Worm (Caenorhabditis elegans): ENCODE data around the gene srx-128.
A peak's percentile ranks its signal among the peaks of the same experiment; 100 is the strongest.

Gene srx-128

ce11 chrV:13789362-13789761 is 47.9 kb upstream of the srx-128 start (continued):
- TF ChIP-seq ztf-11 (tag; optimal IDR thresholded peaks at IDR 0.05) (no peak), ceh-44 (GFP tag; IDR thresholded peaks at IDR 0.05) (no peak), hmg-1.1 (GFP tag; IDR thresholded peaks at IDR 0.05) (peak; percentile 83), lim-7 (GFP tag; IDR thresholded peaks at IDR 0.05) (no peak), T20F7.1 (GFP tag; optimal IDR thresholded peaks at IDR 0.05) (peak; percentile 80), mxl-3 (GFP tag; optimal IDR thresholded peaks at IDR 0.05) (peak; percentile 63), dpl-1 (GFP tag; optimal IDR thresholded peaks at IDR 0.05) (peak; percentile 39), lin-15B (tag; optimal IDR thresholded peaks at IDR 0.05) (peak; percentile 30), dmd-9 (GFP tag; IDR thresholded peaks at IDR 0.05) (0 out of 2 replicates have a peak, but pooled peaks have one; percentile 50), ceh-82 (tag; optimal IDR thresholded peaks at IDR 0.05) (no peak), nhr-6 (tag; optimal IDR thresholded peaks at IDR 0.05) (peak; percentile 99), pqm-1 (tag; optimal IDR thresholded peaks at IDR 0.05) (no peak), nhr-237 (tag; optimal IDR thresholded peaks at IDR 0.05) (no peak), F44E2.7 (GFP tag; IDR thresholded peaks at IDR 0.05) (no peak), ctbp-1 (GFP tag; IDR thresholded peaks at IDR 0.05) (peak; percentile 30; the same call in 1 of the 2 replicates), daf-19 (GFP tag; conservative IDR thresholded peaks at IDR 0.05) (no peak), hlh-30 (tag; optimal IDR thresholded peaks at IDR 0.05; ENCODE audit: insufficient read depth) (peak; percentile 86), nhr-28 (tag; optimal IDR thresholded peaks at IDR 0.05) (peak; percentile 89), nhr-102 (tag; optimal IDR thresholded peaks at IDR 0.05) (peak; percentile 36), daf-8 (GFP tag; IDR thresholded peaks at IDR 0.05) (no peak), F26F4.8 (GFP tag; conservative IDR thresholded peaks at IDR 0.05) (no peak), Y105C5A.15 (GFP tag; IDR thresholded peaks at IDR 0.05) (no peak), hlh-11 (tag; optimal IDR thresholded peaks at IDR 0.05) (peak; percentile 91), nhr-76 (tag; optimal IDR thresholded peaks at IDR 0.05) (no peak), saeg-2 (GFP tag; IDR thresholded peaks at IDR 0.05) (peak; percentile 52; the same call in 1 of the 2 replicates), nhr-111 (GFP tag; optimal IDR thresholded peaks at IDR 0.05) (no peak), daf-12 (tag; optimal IDR thresholded peaks at IDR 0.05) (no peak), sdz-12 (GFP tag; optimal IDR thresholded peaks at IDR 0.05) (no peak), unc-130 (GFP tag; optimal IDR thresholded peaks at IDR 0.05) (no peak), Y5F2A.4 (GFP tag; optimal IDR thresholded peaks at IDR 0.05) (no peak), attf-4 (tag; optimal IDR thresholded peaks at IDR 0.05) (peak; percentile 7), ces-1 (GFP tag; optimal IDR thresholded peaks at IDR 0.05) (no peak), nhr-77 (tag; optimal IDR thresholded peaks at IDR 0.05) (peak; percentile 94), snpc-1.2 (GFP tag; IDR thresholded peaks at IDR 0.05) (no peak), unc-62 (GFP tag; optimal IDR thresholded peaks at IDR 0.05 in 1 of 2) (peak in 1 of 2 experiments; percentile 100), unc-62 (tag; optimal IDR thresholded peaks at IDR 0.05) (no peak), mep-1 (tag; optimal IDR thresholded peaks at IDR 0.05) (peak; percentile 92), ztf-7 (tag; optimal IDR thresholded peaks at IDR 0.05) (no peak), lin-38 (GFP tag; IDR thresholded peaks at IDR 0.05) (peak; percentile 80), ceh-32 (tag; optimal IDR thresholded peaks at IDR 0.05; ENCODE audit: poor library complexity) (no peak), cey-2 (tag; optimal IDR thresholded peaks at IDR 0.05; ENCODE audit: borderline replicate concordance, insufficient read depth) (no peak), F37D6.2 (tag; optimal IDR thresholded peaks at IDR 0.05) (peak; percentile 9), zip-11 (GFP tag; IDR thresholded peaks at IDR 0.05) (no peak), nhr-48 (tag; optimal IDR thresholded peaks at IDR 0.05) (peak; percentile 3), vab-7 (GFP tag; IDR thresholded peaks at IDR 0.05) (no peak), aha-1 (tag) (peak; percentile 91), unc-39 (tag; optimal IDR thresholded peaks at IDR 0.05) (peak; percentile 31), nhr-25 (tag; optimal IDR thresholded peaks at IDR 0.05; ENCODE audit: borderline replicate concordance, insufficient read depth) (peak; percentile 46), rbr-2 (tag; optimal IDR thresholded peaks at IDR 0.05) (peak; percentile 77), daf-16 (GFP tag; optimal IDR thresholded peaks at IDR 0.05) (peak; percentile 50 to 51), daf-16 (tag; optimal IDR thresholded peaks at IDR 0.05) (peak; percentile 90), pha-4 (GFP tag; IDR thresholded peaks at IDR 0.05) (peak; percentile 56), pha-4 (tag; optimal IDR thresholded peaks at IDR 0.05) (peak; percentile 72)
